Fruit fly (Drosophila melanogaster): ENCODE measurements around the gene CG31855.

Gene CG31855

DNA sequence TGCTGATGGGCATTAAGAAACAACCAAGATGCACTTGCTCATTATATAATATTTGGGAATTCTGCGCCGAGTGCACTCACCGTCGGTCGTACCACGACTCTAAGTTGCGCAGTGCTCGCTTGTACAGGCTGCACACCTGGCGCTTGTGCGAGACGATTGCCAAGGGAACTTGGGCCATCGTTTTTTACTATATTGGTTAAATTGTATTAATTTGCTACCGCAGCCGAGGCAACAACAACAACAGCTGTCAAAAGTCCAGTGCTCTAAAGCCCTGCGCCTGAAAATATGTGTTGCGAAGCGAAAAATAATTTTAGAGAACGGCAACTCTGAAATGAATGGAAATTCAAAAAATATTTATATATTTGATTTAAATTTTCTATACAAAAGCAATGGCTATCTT is 1.8 kb downstream of the CG31855 start, which contains the start of gene ND-B22:
TSS of gene ND-B22 (minus strand) at position 349 of the 400 bp plus-strand sequence.
- no peak for TF ChIP-seq CG8478 (optimal IDR thresholded peaks at IDR 0.05)
- TF ChIP-seq psq (optimal IDR thresholded peaks at IDR 0.05), result no peak
- TF ChIP-seq Dll (optimal IDR thresholded peaks at IDR 0.05), result no peak
- no peak for TF ChIP-seq EcR (GFP tag; optimal IDR thresholded peaks at IDR 0.05)
- TF ChIP-seq usp (GFP tag; optimal IDR thresholded peaks at IDR 0.05), result no peak
- TF ChIP-seq pan (optimal IDR thresholded peaks at IDR 0.05), result no peak

dm6 chr2L:13373435-13374242 is 4.6 kb downstream of the CG31855 start, which contains the start of the genes Bdp1 and CG6565:
Bdp1 (minus strand) TSS chr2L:13373890.
CG6565 (plus strand) TSS chr2L:13374019.
- TF ChIP-seq usp (GFP tag; optimal IDR thresholded peaks at IDR 0.05), result no peak
- no peak for TF ChIP-seq CG8478 (optimal IDR thresholded peaks at IDR 0.05)
- no peak for TF ChIP-seq psq (optimal IDR thresholded peaks at IDR 0.05)
- no peak for TF ChIP-seq pan (optimal IDR thresholded peaks at IDR 0.05)
- TF ChIP-seq Dll (optimal IDR thresholded peaks at IDR 0.05), result no peak
- no peak for TF ChIP-seq EcR (GFP tag; optimal IDR thresholded peaks at IDR 0.05)

DNA sequence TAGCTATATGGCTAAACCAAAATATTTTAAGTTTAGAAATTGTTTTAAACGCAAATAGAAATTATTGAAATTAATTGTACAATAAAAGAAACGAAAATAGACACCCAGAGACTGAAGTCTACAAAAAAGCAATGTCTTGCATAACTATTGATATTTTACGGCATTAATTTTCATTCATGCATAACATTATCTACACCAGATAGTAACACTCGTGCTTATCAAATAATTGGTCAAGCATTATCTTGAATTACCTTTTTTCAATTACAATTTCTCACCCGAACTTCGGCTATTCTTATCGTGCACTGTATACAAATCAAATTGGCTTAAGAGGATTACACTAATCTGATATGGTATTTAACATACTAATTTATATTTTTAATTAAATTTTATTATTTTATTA is 7.1 kb downstream of the CG31855 start:
- TF ChIP-seq usp (GFP tag; optimal IDR thresholded peaks at IDR 0.05) (no peak), Dll (optimal IDR thresholded peaks at IDR 0.05) (no peak), pan (optimal IDR thresholded peaks at IDR 0.05) (no peak), EcR (GFP tag; optimal IDR thresholded peaks at IDR 0.05) (no peak), CG8478 (optimal IDR thresholded peaks at IDR 0.05) (no peak), psq (optimal IDR thresholded peaks at IDR 0.05) (no peak)

- TF ChIP-seq pan (optimal IDR thresholded peaks at IDR 0.05) (peak; percentile 83), EcR (GFP tag; optimal IDR thresholded peaks at IDR 0.05) (no peak)
These were observed 9.5 kb downstream of the CG31855 start, which contains the start of the genes CG9302 and beta'COP for dm6 chr2L:13378488-13378964. CG9302 (minus strand) TSS chr2L:13378538. beta'COP (plus strand) TSS chr2L:13378902.

DNA sequence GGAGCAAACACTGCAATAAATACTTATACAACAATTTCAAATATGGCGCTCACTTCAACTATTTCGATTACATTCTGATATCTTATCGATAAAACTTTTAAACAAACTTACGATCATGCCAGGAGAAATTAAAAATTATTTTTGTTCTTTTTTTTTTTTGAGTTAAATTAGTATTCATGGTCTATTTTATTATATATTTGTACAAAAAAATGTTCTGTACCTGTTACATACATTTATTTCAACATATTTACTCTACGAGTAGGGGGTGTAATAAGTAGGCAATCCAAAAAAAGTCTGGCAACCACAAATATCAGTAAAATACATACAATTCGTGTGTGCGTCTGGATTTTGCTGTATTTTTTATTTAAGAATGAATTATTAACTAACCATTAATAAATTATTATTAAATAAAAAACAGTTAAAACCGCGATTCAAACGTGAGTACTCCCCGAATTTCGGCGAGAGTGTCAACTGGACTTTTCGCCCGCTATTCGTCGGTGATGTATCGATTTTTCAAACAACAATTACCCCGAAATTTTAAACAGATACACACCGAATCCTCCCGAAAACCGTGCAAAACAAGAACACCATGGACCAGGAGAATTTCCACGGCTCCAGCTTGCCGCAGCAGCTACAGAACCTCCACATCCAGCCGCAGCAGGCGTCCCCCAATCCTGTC is 13.5 kb downstream of the CG31855 start, which contains the start of gene loqs:
TSS of gene loqs (plus strand) at position 302 of the 679 bp plus-strand sequence.
- no peak for TF ChIP-seq CG8478 (optimal IDR thresholded peaks at IDR 0.05)
- no peak for TF ChIP-seq psq (optimal IDR thresholded peaks at IDR 0.05)
- TF ChIP-seq usp (GFP tag; optimal IDR thresholded peaks at IDR 0.05), result no peak
- TF ChIP-seq EcR (GFP tag; optimal IDR thresholded peaks at IDR 0.05), result no peak

DNA sequence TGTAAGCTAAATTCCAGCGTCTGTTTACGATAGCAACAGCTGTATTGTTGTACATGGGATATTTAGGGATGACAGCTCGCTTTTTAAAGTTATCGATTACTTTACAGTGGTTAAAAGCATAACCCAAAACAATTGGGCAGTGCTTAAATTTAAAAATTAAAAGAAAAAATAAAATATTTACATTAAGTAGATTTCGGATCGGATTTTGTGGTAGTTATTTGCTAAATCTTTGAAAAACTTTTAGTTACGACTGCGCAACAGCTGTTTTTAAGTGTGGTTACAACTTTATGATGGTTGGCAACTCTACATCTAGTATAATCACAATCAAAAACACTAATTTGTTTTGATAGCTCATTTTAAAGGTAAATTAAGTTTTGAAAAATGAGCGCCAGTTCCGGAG is 18.3 kb downstream of the CG31855 start, which contains the start of the genes Ing5 and CG7099:
TSS of gene Ing5 (minus strand) at position 58 of the 400 bp plus-strand sequence.
TSS of gene CG7099 (plus strand) at position 317 of the 400 bp plus-strand sequence.
- no peak for TF ChIP-seq Dll (optimal IDR thresholded peaks at IDR 0.05)
- no peak for TF ChIP-seq psq (optimal IDR thresholded peaks at IDR 0.05)
- no peak for TF ChIP-seq CG8478 (optimal IDR thresholded peaks at IDR 0.05)
- TF ChIP-seq usp (GFP tag; optimal IDR thresholded peaks at IDR 0.05), result no peak
- no peak for TF ChIP-seq pan (optimal IDR thresholded peaks at IDR 0.05)
- no peak for TF ChIP-seq EcR (GFP tag; optimal IDR thresholded peaks at IDR 0.05)

- TF ChIP-seq CG8478 (optimal IDR thresholded peaks at IDR 0.05) (no peak), Dll (optimal IDR thresholded peaks at IDR 0.05) (no peak), EcR (GFP tag; optimal IDR thresholded peaks at IDR 0.05) (no peak), psq (optimal IDR thresholded peaks at IDR 0.05) (no peak), usp (GFP tag; optimal IDR thresholded peaks at IDR 0.05) (no peak), pan (optimal IDR thresholded peaks at IDR 0.05) (no peak)
These were observed 25.9 kb downstream of the CG31855 start, which contains the start of gene RpL24 for dm6 chr2L:13394903-13395302. RpL24 (minus strand) TSS chr2L:13395131.

DNA sequence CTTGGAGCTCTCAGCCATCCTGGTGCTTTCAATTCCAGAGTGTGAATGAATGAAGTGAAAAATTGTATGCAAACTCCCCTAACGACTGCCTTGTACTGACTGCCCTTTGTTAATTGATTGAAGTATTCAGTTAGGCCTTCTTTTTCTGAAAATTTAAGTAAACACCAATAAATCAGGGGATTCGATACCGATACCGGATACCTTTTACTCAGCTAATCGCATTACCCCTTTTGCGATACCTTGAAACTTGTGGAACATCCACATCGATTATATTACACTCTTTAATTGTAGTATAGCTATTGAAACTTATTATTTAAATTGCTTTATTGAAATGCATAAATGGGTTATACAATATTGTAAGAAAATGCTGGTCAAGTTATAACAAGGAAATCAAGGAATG is 27.1 kb downstream of the CG31855 start, which contains the start of gene CG16957:
TSS of gene CG16957 (minus strand) at position 101 of the 400 bp plus-strand sequence.
- TF ChIP-seq Dll (optimal IDR thresholded peaks at IDR 0.05), result no peak
- no peak for TF ChIP-seq usp (GFP tag; optimal IDR thresholded peaks at IDR 0.05)
- TF ChIP-seq EcR (GFP tag; optimal IDR thresholded peaks at IDR 0.05), result no peak
- no peak for TF ChIP-seq psq (optimal IDR thresholded peaks at IDR 0.05)
- TF ChIP-seq CG8478 (optimal IDR thresholded peaks at IDR 0.05), result no peak
- TF ChIP-seq pan (optimal IDR thresholded peaks at IDR 0.05), result no peak

- TF ChIP-seq EcR (GFP tag; optimal IDR thresholded peaks at IDR 0.05), result no peak
- no peak for TF ChIP-seq pan (optimal IDR thresholded peaks at IDR 0.05)
- TF ChIP-seq CG8478 (optimal IDR thresholded peaks at IDR 0.05), result no peak
- no peak for TF ChIP-seq Dll (optimal IDR thresholded peaks at IDR 0.05)
These were observed 28.4 kb downstream of the CG31855 start for dm6 chr2L:13397393-13397792.

DNA sequence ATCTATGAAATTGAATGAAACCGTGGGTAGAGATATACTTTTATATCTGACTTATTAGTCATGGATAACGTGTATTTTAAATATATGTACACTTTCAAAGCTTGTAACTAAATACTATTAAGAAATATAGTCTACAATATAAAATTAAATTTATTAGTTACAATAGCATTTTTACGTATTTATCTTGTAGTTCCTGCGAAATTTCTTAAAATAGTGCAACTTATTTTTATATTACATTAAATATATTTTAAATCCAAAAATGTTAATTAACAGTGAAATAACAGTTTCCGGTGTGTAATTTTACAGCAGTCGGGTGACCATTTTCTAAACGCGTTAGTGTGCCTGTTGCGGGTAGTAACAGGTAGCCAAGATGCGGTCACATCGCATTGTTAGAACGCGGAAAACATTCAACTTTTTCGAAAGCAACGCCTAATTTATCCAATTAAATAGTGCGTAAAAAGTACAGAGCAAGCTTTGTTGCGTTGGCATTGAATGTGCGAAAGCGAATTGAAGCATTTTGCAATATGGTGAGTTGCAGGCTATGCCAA is 29.7 kb downstream of the CG31855 start, which contains the start of the genes CG10859 and CG7110:
TSS of gene CG10859 (minus strand) at position 51 of the 548 bp plus-strand sequence.
TSS of gene CG7110 (plus strand) at position 378 of the 548 bp plus-strand sequence.
- TF ChIP-seq Dll (optimal IDR thresholded peaks at IDR 0.05) (no peak), psq (optimal IDR thresholded peaks at IDR 0.05) (no peak), usp (GFP tag; optimal IDR thresholded peaks at IDR 0.05) (no peak), EcR (GFP tag; optimal IDR thresholded peaks at IDR 0.05) (no peak), pan (optimal IDR thresholded peaks at IDR 0.05) (no peak), CG8478 (optimal IDR thresholded peaks at IDR 0.05) (no peak)

DNA sequence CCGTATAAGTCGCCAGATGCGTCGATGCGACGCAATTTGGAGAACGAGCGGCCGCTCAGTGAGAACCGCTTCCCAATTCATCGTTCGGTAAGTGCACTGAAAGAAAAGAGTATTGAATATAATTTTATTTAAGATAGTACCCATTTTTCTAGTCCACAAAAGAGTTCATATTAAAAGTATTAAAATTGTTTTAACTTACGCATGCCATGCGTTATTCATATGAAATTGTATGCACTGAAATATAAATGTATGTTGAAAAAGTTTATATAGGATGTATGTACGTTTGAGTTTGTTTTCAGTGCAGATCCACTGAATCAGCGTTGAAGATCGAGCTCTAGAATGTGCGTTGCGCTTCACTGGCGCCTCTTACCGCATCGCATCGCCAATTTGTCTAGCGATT is 30.6 kb downstream of the CG31855 start:
- TF ChIP-seq CG8478 (optimal IDR thresholded peaks at IDR 0.05), result no peak
- no peak for TF ChIP-seq EcR (GFP tag; optimal IDR thresholded peaks at IDR 0.05)
- no peak for TF ChIP-seq Dll (optimal IDR thresholded peaks at IDR 0.05)
- TF ChIP-seq psq (optimal IDR thresholded peaks at IDR 0.05), result no peak
- TF ChIP-seq pan (optimal IDR thresholded peaks at IDR 0.05), result no peak

All from whole organism.